Worm (Caenorhabditis elegans): ENCODE measurements around the gene F54D5.5.

ce11 chrII:11537606-11538016, 29.2 kb downstream of the F54D5.5 start:
- TF ChIP-seq mab-9 (GFP tag; IDR thresholded peaks at IDR 0.05): no peak
- TF ChIP-seq lir-3 (tag; optimal IDR thresholded peaks at IDR 0.05; ENCODE audit: poor library complexity): no peak
- no peak for TF ChIP-seq zag-1 (tag; optimal IDR thresholded peaks at IDR 0.05)
- no peak for TF ChIP-seq jun-1 (tag; optimal IDR thresholded peaks at IDR 0.05)
- no peak for TF ChIP-seq fkh-8 (tag; optimal IDR thresholded peaks at IDR 0.05)

All from whole organism, L1 larva.